Worm (Caenorhabditis elegans) whole organism, dauer: ENCODE data around the gene npp-25.

Experiments
- unc-62 ChIP-seq: sonication (generic microtip); optimal IDR thresholded peaks from 2 replicates; lab custom pipeline; 2017; ENCODE audit warnings: missing biosample characterization, missing genetic modification reagents, missing genetic modification characterization

npp-25 gene

DNA sequence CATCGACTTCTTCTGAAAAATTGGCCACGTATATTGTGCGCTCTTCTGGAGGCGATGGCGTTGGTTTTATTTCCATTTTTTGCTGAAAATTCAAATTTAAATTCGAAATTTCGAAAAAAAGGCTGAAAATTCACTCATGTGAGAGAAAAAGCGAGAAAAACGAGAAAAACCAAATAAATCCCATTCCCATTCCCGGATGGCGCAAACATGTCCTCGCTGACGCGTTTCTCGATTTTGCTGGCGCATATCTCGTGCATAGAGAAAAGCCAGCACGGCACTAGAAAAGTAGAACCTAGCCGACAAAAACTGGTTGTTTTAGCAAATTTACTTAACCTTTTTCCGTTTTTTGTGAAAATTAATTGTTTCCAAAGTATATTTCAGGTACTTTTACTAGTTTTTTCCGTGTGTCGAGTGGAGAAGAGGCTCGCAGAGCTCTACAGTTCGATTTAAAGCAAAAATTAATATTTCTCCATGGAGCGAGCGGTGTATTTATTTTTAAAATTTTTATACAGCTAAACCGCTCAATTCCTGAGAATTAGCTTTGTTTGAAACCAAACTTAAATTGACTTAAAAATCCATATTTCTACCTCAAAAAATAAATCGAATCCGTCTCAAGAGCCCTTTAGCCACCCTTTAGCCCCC lies 6.1 kb upstream of the npp-25 start, which contains the start of gene rbm-7:
Gene rbm-7 (minus strand): TSS at position 82 of the 642 bp plus-strand sequence.
- no peak for TF ChIP-seq unc-62 (GFP tag; lab: Kevin White, UChicago)

DNA sequence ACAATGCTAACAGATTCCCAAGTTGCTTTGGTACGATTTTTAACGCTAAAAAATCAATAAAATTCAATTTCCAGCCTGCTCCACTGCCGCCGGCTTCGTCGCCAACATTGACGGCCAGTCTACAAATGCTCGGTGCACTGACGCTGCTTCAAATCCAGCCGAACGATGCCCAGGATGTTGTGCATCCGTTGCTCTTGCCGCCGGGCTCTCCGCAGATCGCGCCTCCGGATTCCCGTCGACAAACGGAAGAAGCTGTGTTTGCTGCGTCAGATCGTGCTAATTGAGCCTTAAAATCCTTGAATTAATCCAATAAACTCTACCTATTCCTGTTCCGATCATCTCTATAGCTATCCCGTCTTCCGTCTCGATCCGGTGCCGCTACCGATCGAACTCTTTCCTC lies 5.3 kb upstream of the npp-25 start:
- no peak for TF ChIP-seq unc-62 (GFP tag; lab: Kevin White, UChicago)

DNA sequence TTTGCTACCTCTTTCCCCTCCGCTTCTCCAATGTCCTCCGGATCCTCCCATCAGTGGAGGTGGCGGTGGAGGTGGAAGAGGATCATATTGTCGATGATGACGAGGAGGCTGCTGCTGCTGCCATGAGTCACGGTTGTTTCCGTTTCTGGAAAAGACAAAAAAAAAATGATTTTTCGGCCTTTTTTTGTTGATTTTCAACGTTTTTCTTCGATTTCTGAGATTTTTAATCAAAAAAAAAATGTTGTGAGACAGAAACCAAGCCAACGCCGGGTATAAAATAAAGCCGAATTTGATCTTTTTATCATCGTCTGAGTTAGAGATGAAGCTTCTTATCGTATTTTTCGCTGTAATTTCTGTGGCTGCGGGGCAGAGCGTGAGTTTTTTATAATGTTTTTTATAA lies 3.8 kb upstream of the npp-25 start, which contains the start of gene Y37D8A.19:
Gene Y37D8A.19 (plus strand): TSS at position 301 of the 400 bp plus-strand sequence.
- TF ChIP-seq unc-62 (GFP tag; lab: Kevin White, UChicago) = no peak

DNA sequence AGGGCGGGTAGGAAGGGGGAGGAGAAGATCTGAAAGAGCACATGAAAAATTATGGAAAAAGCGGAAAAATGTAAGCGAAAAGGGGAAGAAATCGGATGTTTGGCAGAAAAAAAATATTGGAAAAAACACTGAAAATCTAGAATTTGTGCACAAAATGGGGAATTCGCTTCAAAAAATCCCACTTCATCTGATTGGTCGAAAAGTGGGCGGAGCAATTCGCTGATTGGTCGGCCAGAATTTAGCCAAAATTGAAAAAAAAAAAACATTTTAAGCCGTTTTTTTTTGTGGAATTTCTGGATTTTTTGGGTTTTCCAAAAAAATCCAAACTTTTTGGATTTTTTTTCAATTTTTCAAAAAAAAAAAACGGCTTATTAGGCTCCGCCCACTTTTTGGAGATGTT lies 5.0 kb downstream of the npp-25 start:
- TF ChIP-seq unc-62 (GFP tag; lab: Kevin White, UChicago) = no peak

DNA sequence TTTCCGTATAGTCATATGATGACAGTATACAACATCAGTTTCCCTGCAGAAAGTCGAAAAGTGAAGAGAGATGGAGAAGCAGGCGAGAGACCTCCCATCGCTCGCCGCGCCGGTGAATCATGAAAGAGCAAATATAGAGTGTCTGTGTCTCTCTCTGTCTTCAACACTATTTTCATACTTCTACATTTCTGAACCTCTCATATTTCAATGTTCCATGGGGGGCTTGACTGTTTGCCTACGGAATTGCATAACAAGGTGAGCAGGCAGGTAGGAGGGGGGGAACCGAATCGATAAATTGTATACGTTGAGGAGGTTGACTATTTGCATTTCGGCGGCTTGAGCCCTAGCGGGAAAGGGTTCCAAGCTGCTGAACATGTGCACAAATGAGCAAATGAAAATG lies 5.9 kb downstream of the npp-25 start:
- TF ChIP-seq unc-62 (GFP tag; lab: Kevin White, UChicago) = no peak

DNA sequence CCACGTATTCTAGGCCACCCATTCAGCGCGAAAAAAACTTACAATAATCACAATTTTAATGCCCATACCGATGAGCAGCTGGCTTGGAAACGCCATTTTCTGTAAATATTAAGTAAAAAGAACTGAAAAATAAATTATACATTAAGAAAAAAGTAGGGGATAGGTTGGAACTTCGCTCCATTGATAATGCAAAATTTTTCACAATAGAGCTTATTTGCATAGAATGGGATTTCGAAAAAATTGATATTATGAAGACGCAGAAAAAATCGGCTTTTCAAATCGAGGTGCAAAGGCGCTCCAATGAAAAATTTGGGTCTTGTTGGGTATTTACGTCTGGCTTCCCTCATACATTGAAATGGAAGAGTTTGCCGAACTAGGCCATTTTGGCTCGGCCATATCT lies 7.2 kb downstream of the npp-25 start, which contains the start of gene Y37D8A.16:
Gene Y37D8A.16 (minus strand): TSS at position 101 of the 400 bp plus-strand sequence.
- TF ChIP-seq unc-62 (GFP tag; lab: Kevin White, UChicago) = no peak

DNA sequence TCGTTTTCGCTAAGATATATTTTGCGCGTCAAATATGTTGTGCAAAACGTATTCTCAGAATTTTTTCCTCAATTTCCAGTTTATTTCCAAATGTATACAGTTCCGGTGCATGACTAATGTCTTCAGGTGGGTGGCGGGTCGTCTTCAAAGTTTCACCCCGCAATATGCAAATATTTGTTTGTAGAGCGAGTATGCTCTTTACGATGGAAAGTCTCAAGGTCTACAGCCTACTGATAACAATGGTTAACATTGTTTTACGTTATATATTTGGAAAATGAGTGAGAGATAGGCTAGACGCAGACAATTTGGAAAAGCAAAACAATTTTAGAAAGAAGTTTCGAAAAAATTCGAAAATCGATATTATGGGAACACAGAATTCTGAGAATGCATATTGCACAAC lies 7.9 kb downstream of the npp-25 start:
- TF ChIP-seq unc-62 (GFP tag; lab: Kevin White, UChicago) = no peak

DNA sequence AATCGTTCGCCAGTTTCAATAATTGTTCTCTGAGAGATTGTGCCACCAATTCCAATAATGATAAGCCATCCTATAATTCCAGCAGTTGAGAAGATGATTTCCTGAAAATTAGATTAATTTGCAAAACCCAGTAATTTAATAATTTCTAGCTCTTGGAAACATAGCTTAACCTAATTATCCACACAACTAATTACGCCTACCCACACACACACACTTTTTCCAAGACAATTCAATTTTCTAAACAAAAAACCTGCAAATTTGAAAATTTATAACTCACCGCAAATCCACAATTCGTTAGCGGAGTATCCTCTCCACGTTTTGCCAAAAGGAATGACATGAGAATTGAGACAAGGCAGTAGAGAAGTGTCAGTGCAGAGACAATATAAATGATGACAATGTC lies 9.3 kb downstream of the npp-25 start:
- no peak for TF ChIP-seq unc-62 (GFP tag; lab: Kevin White, UChicago)

DNA sequence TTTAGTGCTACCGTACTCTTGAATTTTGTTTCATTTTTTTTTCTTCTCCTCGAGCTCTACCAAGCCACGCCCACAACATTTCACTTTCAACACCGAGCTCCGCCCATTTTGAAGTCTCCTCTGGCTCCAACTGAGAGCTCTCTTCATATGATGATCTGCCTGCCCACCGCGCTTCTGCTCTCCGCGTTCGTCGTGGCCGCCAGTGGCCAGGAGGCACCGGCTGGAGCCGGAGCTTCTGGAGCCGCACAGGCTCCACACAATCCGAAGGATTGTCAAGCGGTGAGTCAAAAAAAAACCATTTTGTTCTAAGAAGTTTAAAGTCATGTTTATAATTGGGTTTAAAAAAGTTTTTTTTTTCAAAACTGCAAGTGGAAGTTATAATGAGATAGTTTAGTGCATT lies 15.4 kb downstream of the npp-25 start, which contains the start of gene flp-14:
Gene flp-14 (plus strand): TSS at position 146 of the 400 bp plus-strand sequence.
- no peak for TF ChIP-seq unc-62 (GFP tag; lab: Kevin White, UChicago)

DNA sequence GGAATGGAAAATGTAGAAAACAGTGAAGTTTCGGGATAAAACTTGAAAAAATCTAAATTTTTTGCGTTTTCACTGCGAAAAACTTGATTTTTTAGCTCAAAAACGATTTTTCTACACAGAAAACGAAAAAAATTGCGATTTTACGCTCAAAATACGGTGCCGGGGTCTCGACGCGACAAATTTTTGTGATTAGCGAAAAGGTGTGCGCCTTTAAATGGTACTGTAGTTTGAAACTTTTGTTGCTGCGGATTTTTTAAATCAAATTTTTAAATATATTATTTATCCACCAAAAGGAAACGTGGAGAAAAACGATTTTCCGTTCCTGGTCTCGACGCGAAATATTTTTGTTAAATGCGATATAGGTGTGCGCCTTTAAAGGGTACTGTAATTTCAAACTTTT lies 18.6 kb downstream of the npp-25 start:
- no peak for TF ChIP-seq unc-62 (GFP tag; lab: Kevin White, UChicago)

DNA sequence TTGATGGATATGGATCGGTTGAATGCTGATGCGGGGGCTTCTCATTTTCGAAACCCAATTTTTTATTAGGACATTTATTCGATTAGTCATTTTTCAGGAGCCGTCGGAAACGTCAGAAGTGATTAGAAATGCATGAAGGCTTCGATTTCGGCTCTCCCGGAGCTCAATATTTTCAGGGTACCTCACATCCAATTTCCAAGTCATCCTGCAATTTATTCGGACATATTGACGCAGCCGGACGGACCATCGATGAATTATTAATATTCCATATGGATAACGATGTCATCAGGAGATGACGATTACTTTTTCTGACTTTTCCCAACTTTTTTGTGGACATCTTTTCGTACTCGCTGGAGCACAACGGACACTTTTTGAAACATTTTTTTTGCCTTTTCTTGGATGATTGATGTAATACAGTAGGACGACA lies 19.2 kb downstream of the npp-25 start:
- no peak for TF ChIP-seq unc-62 (GFP tag; lab: Kevin White, UChicago)

DNA sequence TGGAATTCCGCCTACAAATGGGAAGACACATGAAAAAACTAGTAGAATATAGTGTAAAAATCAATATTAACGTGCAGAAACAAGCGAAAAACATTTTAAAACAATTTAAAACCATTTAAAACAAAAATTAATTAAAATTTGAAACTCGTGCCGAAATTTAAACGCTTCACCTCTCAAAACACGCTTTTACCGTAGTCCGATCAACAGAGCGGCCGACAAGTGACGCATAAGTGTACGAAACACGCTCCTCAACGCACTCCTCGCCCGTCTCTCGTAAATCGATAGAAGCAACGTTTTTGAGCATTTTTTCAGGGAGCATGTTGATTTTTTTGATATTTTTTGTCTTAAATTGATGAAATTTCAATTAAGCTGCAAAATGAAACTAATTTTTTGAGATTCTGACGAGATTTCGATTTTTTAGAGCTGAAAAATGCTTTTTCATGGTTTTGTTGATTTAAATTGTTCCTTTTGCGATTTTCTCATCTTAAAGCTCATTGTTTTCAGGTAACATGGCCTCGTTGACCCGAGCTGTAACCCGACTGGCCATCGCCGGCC lies 20.7 kb downstream of the npp-25 start, which contains the start of gene cox-5A:
Gene cox-5A (plus strand): TSS at position 505 of the 555 bp plus-strand sequence.
- TF ChIP-seq unc-62 (GFP tag; lab: Kevin White, UChicago) = no peak

DNA sequence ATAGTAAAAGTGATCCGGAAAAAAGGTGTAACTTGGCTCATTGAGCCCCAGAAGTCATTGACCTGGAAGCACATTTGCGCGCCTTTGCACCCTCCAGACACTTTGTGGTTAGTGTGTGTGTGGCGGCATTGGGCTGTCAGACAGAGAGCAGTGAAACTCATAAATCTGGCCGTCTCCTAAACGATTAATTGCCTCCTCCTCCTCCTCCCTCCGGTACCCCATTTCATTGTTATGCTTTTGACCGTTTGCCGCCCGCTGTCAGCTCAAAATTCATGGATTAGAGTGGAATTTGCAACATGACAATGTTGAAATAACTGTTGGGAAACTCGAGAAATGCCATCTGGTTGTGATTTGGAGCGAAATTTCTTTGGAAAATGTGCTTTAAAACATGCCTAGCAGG lies 21.7 kb downstream of the npp-25 start:
- no peak for TF ChIP-seq unc-62 (GFP tag; lab: Kevin White, UChicago)

DNA sequence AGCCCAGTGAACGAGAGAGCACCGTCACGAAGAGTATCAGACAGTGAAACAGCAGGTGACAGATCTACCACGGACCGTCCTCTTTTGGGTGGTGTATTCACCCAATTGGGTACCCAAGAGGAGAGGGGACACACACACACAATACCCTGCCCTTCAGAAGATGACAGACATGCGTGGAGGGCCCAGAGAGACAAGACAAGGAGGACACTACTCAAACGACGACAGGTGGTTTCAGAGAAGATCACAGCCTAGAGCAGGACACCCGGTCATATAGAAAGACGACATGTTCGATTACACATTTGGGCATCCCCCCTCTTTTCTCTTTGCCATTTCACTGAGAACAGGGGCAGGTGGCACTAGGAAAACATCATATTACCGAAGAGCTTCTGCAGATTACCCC lies 31.6 kb downstream of the npp-25 start:
- TF ChIP-seq unc-62 (GFP tag; lab: Kevin White, UChicago) = no peak

DNA sequence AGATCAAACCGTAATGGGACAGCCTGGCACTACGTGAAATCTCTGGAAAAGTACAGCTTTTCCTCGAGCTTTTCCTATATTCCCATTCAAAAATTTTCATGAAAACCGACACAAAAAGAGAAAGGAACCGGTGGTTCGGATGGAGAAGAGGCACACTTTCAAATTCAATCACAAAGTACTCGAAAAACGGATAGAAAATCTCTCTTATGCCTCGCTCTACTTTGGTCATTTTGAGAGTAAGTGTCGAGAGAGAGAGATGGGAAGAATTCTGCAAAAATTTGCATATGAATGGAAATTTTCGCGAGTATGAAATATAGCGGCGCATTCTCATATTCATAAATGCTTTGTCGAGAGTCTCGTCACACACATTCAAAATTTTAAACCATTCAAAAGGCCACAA lies 33.0 kb downstream of the npp-25 start:
- TF ChIP-seq unc-62 (GFP tag; lab: Kevin White, UChicago) = no peak

DNA sequence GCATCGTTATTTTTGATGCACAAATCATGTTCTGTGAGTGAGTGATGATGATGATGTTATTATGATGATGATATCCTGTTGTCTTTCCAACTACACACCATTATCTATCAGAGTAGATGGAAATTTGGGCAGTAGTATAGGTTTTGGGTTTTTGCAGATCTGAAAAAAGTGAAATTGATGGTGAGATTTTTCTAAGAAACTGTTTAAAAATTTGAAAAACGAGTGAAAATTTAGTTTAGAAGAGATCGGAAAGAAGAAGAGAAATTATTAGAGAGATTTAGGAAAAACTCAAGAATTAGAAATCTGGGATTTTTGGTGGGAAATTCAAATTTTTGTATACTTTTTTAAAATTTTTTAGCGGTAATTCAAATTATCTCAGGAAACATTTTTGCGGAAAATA lies 34.2 kb downstream of the npp-25 start, which contains the start of the genes Y37D8A.29 and unc-71:
Gene Y37D8A.29 (minus strand): TSS at position 101 of the 400 bp plus-strand sequence.
Gene unc-71 (minus strand): TSS at position 159 of the 400 bp plus-strand sequence.
- no peak for TF ChIP-seq unc-62 (GFP tag; lab: Kevin White, UChicago)

DNA sequence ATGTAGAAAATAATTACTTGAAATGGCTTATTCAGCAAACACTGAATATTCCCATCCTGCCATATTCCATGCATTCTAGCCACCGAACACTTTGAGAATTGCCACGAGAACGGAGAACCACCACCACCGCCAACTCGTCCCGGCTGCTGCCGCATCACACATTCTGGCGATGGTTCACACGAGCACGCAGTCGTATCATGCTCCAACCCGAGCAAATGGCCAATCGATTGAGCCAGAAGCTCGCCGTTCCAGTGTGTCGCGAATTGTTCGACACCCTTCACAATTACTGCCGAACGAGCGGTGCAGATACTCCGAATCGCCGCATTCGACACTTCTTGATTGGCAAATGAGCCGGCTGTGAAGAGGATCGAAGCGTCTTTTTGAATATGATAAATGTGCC lies 40.6 kb downstream of the npp-25 start:
- no peak for TF ChIP-seq unc-62 (GFP tag; lab: Kevin White, UChicago)
